Worm (Caenorhabditis elegans) whole organism, mixed stage, embryonic: ENCODE results near the gene srg-31.

ENCODE experiments used
- M03D4.4 ChIP-seq: sonication (generic microtip); optimal IDR thresholded peaks from 2 replicates; lab custom pipeline; 2017; ENCODE audit warnings: mild to moderate bottlenecking, missing genetic modification characterization, missing compliant biosample characterization
- bed-3 ChIP-seq: fragments of 200-800 bp; sonication (Bioruptor generic); optimal IDR thresholded peaks from 3 replicates; lab custom pipeline; 2018; ENCODE audit warnings: mild to moderate bottlenecking, missing genetic modification characterization, moderate library complexity, missing compliant biosample characterization
- blmp-1 ChIP-seq: fragments of 150-350 bp; optimal IDR thresholded peaks from 2 replicates; lab custom pipeline; 2014; ENCODE audit warnings: missing biosample characterization, missing genetic modification characterization
- ceh-39 ChIP-seq: fragments of 150-350 bp; optimal IDR thresholded peaks from 2 replicates; lab custom pipeline; 2014; ENCODE audit warnings: missing biosample characterization, missing genetic modification characterization
- ceh-83 ChIP-seq: fragments of 200-800 bp; sonication (Bioruptor generic); optimal IDR thresholded peaks from 2 replicates; lab custom pipeline; 2018; ENCODE audit warnings: mild to moderate bottlenecking, missing genetic modification characterization, missing compliant biosample characterization
- ces-1 ChIP-seq: fragments of 150-350 bp; optimal IDR thresholded peaks from 2 replicates; lab custom pipeline; 2014; ENCODE audit warnings: missing biosample characterization, missing genetic modification reagents, missing genetic modification characterization
- cnd-1 ChIP-seq: fragments of 200-800 bp; sonication (Bioruptor generic); optimal IDR thresholded peaks from 2 replicates; lab custom pipeline; 2018; ENCODE audit warnings: mild to moderate bottlenecking, missing genetic modification characterization, missing compliant biosample characterization
- drap-1 ChIP-seq: fragments of 200-800 bp; sonication (Bioruptor generic); optimal IDR thresholded peaks from 3 replicates; lab custom pipeline; 2018; ENCODE audit warnings: mild to moderate bottlenecking, missing genetic modification characterization, missing compliant biosample characterization
- elt-1 ChIP-seq: sonication (generic microtip); optimal IDR thresholded peaks from 2 replicates; lab custom pipeline; 2017; ENCODE audit warnings: missing genetic modification characterization, mild to moderate bottlenecking, missing compliant biosample characterization, antibody characterized with exemption, moderate library complexity, borderline replicate concordance; ENCODE audit not compliant: insufficient read depth
- elt-3 ChIP-seq: fragments of 150-350 bp; optimal IDR thresholded peaks from 2 replicates; lab custom pipeline; 2014; ENCODE audit warnings: missing biosample characterization, missing genetic modification characterization
- flh-1 ChIP-seq: fragments of 200-800 bp; sonication (Bioruptor generic); optimal IDR thresholded peaks from 2 replicates; lab custom pipeline; 2018; ENCODE audit warnings: mild to moderate bottlenecking, missing genetic modification characterization, moderate library complexity, missing compliant biosample characterization
- ham-2 ChIP-seq: fragments of 200-800 bp; sonication (Bioruptor generic); optimal IDR thresholded peaks from 2 replicates; lab custom pipeline; 2018; ENCODE audit warnings: mild to moderate bottlenecking, missing genetic modification characterization, missing compliant biosample characterization
- hlh-1 ChIP-seq: fragments of 150-350 bp; optimal IDR thresholded peaks from 2 replicates; lab custom pipeline; 2014; ENCODE audit warnings: missing biosample characterization, missing genetic modification reagents, missing genetic modification characterization
- lin-32 ChIP-seq: fragments of 200-800 bp; sonication (Bioruptor generic); optimal IDR thresholded peaks from 2 replicates; lab custom pipeline; 2018; ENCODE audit warnings: mild to moderate bottlenecking, missing genetic modification characterization, missing compliant biosample characterization
- lsy-2 ChIP-seq: fragments of 150-350 bp; optimal IDR thresholded peaks from 2 replicates; lab custom pipeline; 2014; ENCODE audit warnings: missing biosample characterization, missing genetic modification characterization
- mab-5 ChIP-seq: fragments of 150-350 bp; optimal IDR thresholded peaks from 2 replicates; lab custom pipeline; 2014; ENCODE audit warnings: missing biosample characterization, missing genetic modification characterization
- mep-1 ChIP-seq: fragments of 150-350 bp; optimal IDR thresholded peaks from 2 replicates; lab custom pipeline; 2017; ENCODE audit warnings: missing biosample characterization, missing genetic modification reagents, missing genetic modification characterization, inconsistent platforms
- mls-2 ChIP-seq: sonication (generic microtip); optimal IDR thresholded peaks from 2 replicates; lab custom pipeline; 2016; ENCODE audit warnings: mild to moderate bottlenecking, missing genetic modification characterization, moderate library complexity, missing compliant biosample characterization
- nhr-12 ChIP-seq: fragments of 150-350 bp; optimal IDR thresholded peaks from 2 replicates; lab custom pipeline; 2014; ENCODE audit warnings: missing biosample characterization, missing genetic modification characterization
- nhr-237 ChIP-seq: fragments of 150-350 bp; optimal IDR thresholded peaks from 2 replicates; lab custom pipeline; 2014; ENCODE audit warnings: missing biosample characterization, missing genetic modification characterization
- nhr-28 ChIP-seq: fragments of 150-350 bp; optimal IDR thresholded peaks from 2 replicates; lab custom pipeline; 2014; ENCODE audit warnings: missing biosample characterization, missing genetic modification characterization
- nhr-76 ChIP-seq: sonication (generic microtip); optimal IDR thresholded peaks from 2 replicates; lab custom pipeline; 2017; ENCODE audit warnings: missing biosample characterization, missing genetic modification characterization
- pha-4 ChIP-seq: fragments of 150-350 bp; optimal IDR thresholded peaks from 2 replicates; lab custom pipeline; 2018; ENCODE audit warnings: missing biosample characterization, missing genetic modification reagents, missing genetic modification characterization
- sem-2 ChIP-seq: fragments of 200-800 bp; sonication (Bioruptor generic); optimal IDR thresholded peaks from 2 replicates; lab custom pipeline; 2018; ENCODE audit warnings: mild to moderate bottlenecking, missing genetic modification characterization, missing compliant biosample characterization
- snpc-4 ChIP-seq: fragments of 150-350 bp; optimal IDR thresholded peaks from 2 replicates; lab custom pipeline; 2014; ENCODE audit warnings: missing biosample characterization, missing genetic modification characterization
- sptf-1 ChIP-seq: sonication (generic microtip); optimal IDR thresholded peaks from 2 replicates; lab custom pipeline; 2017; ENCODE audit warnings: mild to moderate bottlenecking, missing genetic modification characterization, moderate library complexity, missing compliant biosample characterization
- tbx-8 ChIP-seq: fragments of 200-800 bp; sonication (Bioruptor generic); optimal IDR thresholded peaks from 2 replicates; lab custom pipeline; 2018; ENCODE audit warnings: mild to moderate bottlenecking, missing genetic modification characterization, moderate library complexity, missing compliant biosample characterization
- unc-120 ChIP-seq: sonication (generic microtip); optimal IDR thresholded peaks from 2 replicates; lab custom pipeline; 2017; ENCODE audit warnings: missing genetic modification characterization, missing compliant biosample characterization; ENCODE audit not compliant: poor library complexity, severe bottlenecking
- unc-39 ChIP-seq: fragments of 150-350 bp; optimal IDR thresholded peaks from 2 replicates; lab custom pipeline; 2014; ENCODE audit warnings: missing biosample characterization, missing genetic modification characterization
- unc-62 ChIP-seq: fragments of 150-350 bp; optimal IDR thresholded peaks from 2 replicates; lab custom pipeline; 2014; ENCODE audit warnings: missing biosample characterization, missing genetic modification reagents, missing genetic modification characterization
- zip-8 ChIP-seq: fragments of 150-350 bp; optimal IDR thresholded peaks from 2 replicates; lab custom pipeline; 2014; ENCODE audit warnings: missing biosample characterization, missing genetic modification characterization
- ztf-11 ChIP-seq: fragments of 150-350 bp; optimal IDR thresholded peaks from 2 replicates; lab custom pipeline; 2014; ENCODE audit warnings: missing biosample characterization, missing genetic modification characterization

The srg-31 gene

ce11 chrV:6948225-6948624 lies 5.5 kb downstream of the srg-31 start, which contains the start of gene Y57E12B.1:
TSS of gene Y57E12B.1 (plus strand) at chrV:6948525.
- TF ChIP-seq mep-1 (no peak), lsy-2 (tag; lab: Kevin White, UChicago) (no peak), flh-1 (GFP tag; lab: Kevin White, UChicago) (no peak), mab-5 (tag; lab: Kevin White, UChicago) (no peak), cnd-1 (tag; lab: Kevin White, UChicago) (no peak), nhr-76 (tag; lab: Kevin White, UChicago) (no peak), nhr-12 (tag; lab: Kevin White, UChicago) (no peak), pha-4 (tag; lab: Kevin White, UChicago) (no peak), nhr-237 (tag; lab: Kevin White, UChicago) (no peak), ceh-39 (tag; lab: Kevin White, UChicago) (no peak), sem-2 (GFP tag; lab: Kevin White, UChicago) (no peak), sptf-1 (tag; lab: Kevin White, UChicago) (no peak)

ce11 chrV:6947442-6947841 lies 6.3 kb downstream of the srg-31 start, which contains the start of gene Y57E12B.4:
TSS of gene Y57E12B.4 (minus strand) at chrV:6947542.
- TF ChIP-seq nhr-12 (tag; lab: Kevin White, UChicago) (no peak), sptf-1 (tag; lab: Kevin White, UChicago) (no peak), sem-2 (GFP tag; lab: Kevin White, UChicago) (no peak), ces-1 (GFP tag; lab: Kevin White, UChicago) (no peak)

ce11 chrV:6935878-6936277 lies 17.8 kb downstream of the srg-31 start, which contains the start of gene Y57E12B.10:
TSS of gene Y57E12B.10 (minus strand) at chrV:6935978.
- TF ChIP-seq drap-1 (GFP tag; lab: Kevin White, UChicago) (no peak), zip-8 (no peak), M03D4.4 (tag; lab: Kevin White, UChicago) (no peak), nhr-28 (tag; lab: Kevin White, UChicago) (no peak), blmp-1 (no peak), unc-39 (tag; lab: Kevin White, UChicago) (no peak), elt-1 (tag; lab: Kevin White, UChicago) (no peak)

- TF ChIP-seq sem-2 (GFP tag; lab: Kevin White, UChicago) (no peak), zip-8 (peak; percentile 87), ham-2 (no peak)
- TF ChIP-seq, all 35 proteins: peak for 1
Measured at ce11 chrV:6934212-6934611, 19.5 kb downstream of the srg-31 start, which contains the start of gene lipl-6. TSS of gene lipl-6 (minus strand) at chrV:6934312.

ce11 chrV:6930284-6930683 lies 23.4 kb downstream of the srg-31 start:
- TF ChIP-seq hlh-1 (tag; lab: Kevin White, UChicago) (peak; percentile 85), sptf-1 (tag; lab: Kevin White, UChicago) (no peak), mls-2 (tag; lab: Kevin White, UChicago) (no peak), unc-62 (GFP tag; lab: Kevin White, UChicago) (peak; percentile 59), unc-120 (tag; lab: Kevin White, UChicago) (peak; percentile 81), M03D4.4 (tag; lab: Kevin White, UChicago) (peak; percentile 8)

ce11 chrV:6928938-6929337 lies 24.8 kb downstream of the srg-31 start, which contains the start of gene unc-68:
TSS of gene unc-68 (minus strand) at chrV:6929038.
- no peak for TF ChIP-seq ceh-83 (GFP tag; lab: Kevin White, UChicago)
- TF ChIP-seq bed-3 = no peak
- TF ChIP-seq nhr-28 (tag; lab: Kevin White, UChicago) = no peak
- TF ChIP-seq tbx-8 (GFP tag; lab: Kevin White, UChicago) = no peak
- no peak for TF ChIP-seq mab-5 (tag; lab: Kevin White, UChicago)
- no peak for TF ChIP-seq elt-3 (tag; lab: Kevin White, UChicago)
- no peak for TF ChIP-seq ztf-11 (tag; lab: Kevin White, UChicago)
- no peak for TF ChIP-seq lin-32 (GFP tag; lab: Kevin White, UChicago)
- no peak for TF ChIP-seq zip-8
- no peak for TF ChIP-seq sptf-1 (tag; lab: Kevin White, UChicago)
- TF ChIP-seq lsy-2 (tag; lab: Kevin White, UChicago) = no peak
- TF ChIP-seq ceh-39 (tag; lab: Kevin White, UChicago) = no peak
- TF ChIP-seq drap-1 (GFP tag; lab: Kevin White, UChicago) = no peak
- TF ChIP-seq unc-39 (tag; lab: Kevin White, UChicago) = no peak
- TF ChIP-seq mep-1 = no peak
- TF ChIP-seq ces-1 (GFP tag; lab: Kevin White, UChicago) = no peak
- no peak for TF ChIP-seq flh-1 (GFP tag; lab: Kevin White, UChicago)
- no peak for TF ChIP-seq nhr-237 (tag; lab: Kevin White, UChicago)
- TF ChIP-seq snpc-4 (tag; lab: Kevin White, UChicago) = no peak
